Worm (Caenorhabditis elegans): Measurements from ENCODE around the gene cyl-1.

cyl-1 gene

ce11 chrV:12040823-12041606 is 47.5 kb upstream of the cyl-1 start, which contains the start of the genes kup-1 and F10C2.4 (continued):
- TF ChIP-seq die-1 (tag; optimal IDR thresholded peaks at IDR 0.05) (no peak), somi-1 (GFP tag; optimal IDR thresholded peaks at IDR 0.05) (no peak), dox-1 (GFP tag; IDR thresholded peaks at IDR 0.05) (peak; percentile 44; the same call in 1 of the 2 replicates), lsl-1 (GFP tag; optimal IDR thresholded peaks at IDR 0.05) (peak; percentile 21), Y95B8A.8 (GFP tag; IDR thresholded peaks at IDR 0.05) (no peak), egrh-3 (GFP tag; IDR thresholded peaks at IDR 0.05) (no peak), lin-54 (GFP tag; optimal IDR thresholded peaks at IDR 0.05) (peak; percentile 88), B0035.1 (tag; optimal IDR thresholded peaks at IDR 0.05) (no peak), F55B11.4 (tag; optimal IDR thresholded peaks at IDR 0.05; ENCODE audit: borderline replicate concordance, insufficient read depth) (no peak), lir-1 (GFP tag; conservative IDR thresholded peaks at IDR 0.05) (no peak)

ce11 chrV:12039755-12040154 is 46.2 kb upstream of the cyl-1 start:
- TF ChIP-seq efl-1 (GFP tag; optimal IDR thresholded peaks at IDR 0.05) (no peak), rec-8 (tag; optimal IDR thresholded peaks at IDR 0.05) (no peak), zfh-2 (GFP tag; conservative IDR thresholded peaks at IDR 0.05) (peak; percentile 84), F37B4.10 (GFP tag; IDR thresholded peaks at IDR 0.05) (no peak), tbp1 (GFP tag; optimal IDR thresholded peaks at IDR 0.05) (no peak), lin-54 (GFP tag; optimal IDR thresholded peaks at IDR 0.05) (no peak), cebp-2 (GFP tag; IDR thresholded peaks at IDR 0.05) (0 out of 2 replicates have a peak, but pooled peaks have one; percentile 40), nfyb-1 (GFP tag; IDR thresholded peaks at IDR 0.05) (0 out of 2 replicates have a peak, but pooled peaks have one; percentile 25), nfya-1 (tag; optimal IDR thresholded peaks at IDR 0.05; ENCODE audit: borderline replicate concordance, insufficient read depth) (no peak), mcd-1 (GFP tag; IDR thresholded peaks at IDR 0.05) (0 out of 2 replicates have a peak, but pooled peaks have one; percentile 23), hlh-26 (GFP tag; conservative IDR thresholded peaks at IDR 0.05) (no peak), chd-7 (tag; optimal IDR thresholded peaks at IDR 0.05) (no peak), ztf-3 (GFP tag; optimal IDR thresholded peaks at IDR 0.05) (no peak)

- peak; percentile 42 for TF ChIP-seq mcd-1 (GFP tag; IDR thresholded peaks at IDR 0.05)
- TF ChIP-seq B0035.1 (tag; optimal IDR thresholded peaks at IDR 0.05): no peak
- peak; percentile 60 for TF ChIP-seq sptf-2 (GFP tag; optimal IDR thresholded peaks at IDR 0.05)
- TF ChIP-seq ztf-18 (tag; optimal IDR thresholded peaks at IDR 0.05): peak; percentile 20
- TF ChIP-seq lag-1 (GFP tag; IDR thresholded peaks at IDR 0.05): no peak
- no peak for TF ChIP-seq madf-8 (GFP tag; conservative IDR thresholded peaks at IDR 0.05)
- TF ChIP-seq hrde-1 (tag; optimal IDR thresholded peaks at IDR 0.05; ENCODE audit: borderline replicate concordance): no peak
- no peak for TF ChIP-seq mxl-1 (tag; optimal IDR thresholded peaks at IDR 0.05)
- peak; percentile 95 for TF ChIP-seq zfh-2 (GFP tag; conservative IDR thresholded peaks at IDR 0.05)
- no peak for TF ChIP-seq let-607 (tag; optimal IDR thresholded peaks at IDR 0.05)
- peak; percentile 57 for TF ChIP-seq ama-1 (optimal IDR thresholded peaks at IDR 0.05)
- no peak for TF ChIP-seq ama-1 (GFP tag; optimal IDR thresholded peaks at IDR 0.05)
- TF ChIP-seq Y53F4B.3 (GFP tag; IDR thresholded peaks at IDR 0.05): no peak
- TF ChIP-seq egrh-3 (GFP tag; IDR thresholded peaks at IDR 0.05): peak; percentile 63; the same call in 1 of the 2 replicates
- no peak for TF ChIP-seq Y67H2A.10 (GFP tag; conservative IDR thresholded peaks at IDR 0.05)
- TF ChIP-seq ztf-25 (GFP tag; IDR thresholded peaks at IDR 0.05): no peak
- TF ChIP-seq F52B5.7 (tag; optimal IDR thresholded peaks at IDR 0.05): no peak
- no peak for TF ChIP-seq nfyb-1 (GFP tag; IDR thresholded peaks at IDR 0.05)
- TF ChIP-seq rcor-1 (GFP tag; IDR thresholded peaks at IDR 0.05): 0 out of 2 replicates have a peak, but pooled peaks have one; percentile 25
- TF ChIP-seq C06A6.2 (GFP tag; conservative IDR thresholded peaks at IDR 0.05): no peak
These were observed 45.3 kb upstream of the cyl-1 start for ce11 chrV:12038783-12039182.

All from whole organism, young adult.